Worm (Caenorhabditis elegans) whole organism, mixed stage, embryonic: Measurements from ENCODE around the gene cls-2.

Source experiments
- M03D4.4 ChIP-seq: sonication (generic microtip); optimal IDR thresholded peaks from 2 replicates; lab custom pipeline; 2017; ENCODE audit warnings: mild to moderate bottlenecking, missing genetic modification characterization, missing compliant biosample characterization
- bed-3 ChIP-seq: fragments of 200-800 bp; sonication (Bioruptor generic); optimal IDR thresholded peaks from 3 replicates; lab custom pipeline; 2018; ENCODE audit warnings: mild to moderate bottlenecking, missing genetic modification characterization, moderate library complexity, missing compliant biosample characterization
- blmp-1 ChIP-seq: fragments of 150-350 bp; optimal IDR thresholded peaks from 2 replicates; lab custom pipeline; 2014; ENCODE audit warnings: missing biosample characterization, missing genetic modification characterization
- ceh-39 ChIP-seq: fragments of 150-350 bp; optimal IDR thresholded peaks from 2 replicates; lab custom pipeline; 2014; ENCODE audit warnings: missing biosample characterization, missing genetic modification characterization
- ceh-43 ChIP-seq: fragments of 200-800 bp; sonication (Bioruptor generic); optimal IDR thresholded peaks from 2 replicates; lab custom pipeline; 2018; ENCODE audit warnings: mild to moderate bottlenecking, missing genetic modification characterization, moderate library complexity, missing compliant biosample characterization
- ceh-83 ChIP-seq: fragments of 200-800 bp; sonication (Bioruptor generic); optimal IDR thresholded peaks from 2 replicates; lab custom pipeline; 2018; ENCODE audit warnings: mild to moderate bottlenecking, missing genetic modification characterization, missing compliant biosample characterization
- ces-1 ChIP-seq: fragments of 150-350 bp; optimal IDR thresholded peaks from 2 replicates; lab custom pipeline; 2014; ENCODE audit warnings: missing biosample characterization, missing genetic modification reagents, missing genetic modification characterization
- cnd-1 ChIP-seq: fragments of 200-800 bp; sonication (Bioruptor generic); optimal IDR thresholded peaks from 2 replicates; lab custom pipeline; 2018; ENCODE audit warnings: mild to moderate bottlenecking, missing genetic modification characterization, missing compliant biosample characterization
- elt-1 ChIP-seq: sonication (generic microtip); optimal IDR thresholded peaks from 2 replicates; lab custom pipeline; 2017; ENCODE audit warnings: missing genetic modification characterization, mild to moderate bottlenecking, missing compliant biosample characterization, antibody characterized with exemption, moderate library complexity, borderline replicate concordance; ENCODE audit not compliant: insufficient read depth
- elt-3 ChIP-seq: fragments of 150-350 bp; optimal IDR thresholded peaks from 2 replicates; lab custom pipeline; 2014; ENCODE audit warnings: missing biosample characterization, missing genetic modification characterization
- flh-1 ChIP-seq: fragments of 200-800 bp; sonication (Bioruptor generic); optimal IDR thresholded peaks from 2 replicates; lab custom pipeline; 2018; ENCODE audit warnings: mild to moderate bottlenecking, missing genetic modification characterization, moderate library complexity, missing compliant biosample characterization
- ham-2 ChIP-seq: fragments of 200-800 bp; sonication (Bioruptor generic); optimal IDR thresholded peaks from 2 replicates; lab custom pipeline; 2018; ENCODE audit warnings: mild to moderate bottlenecking, missing genetic modification characterization, missing compliant biosample characterization
- hlh-1 ChIP-seq: fragments of 150-350 bp; optimal IDR thresholded peaks from 2 replicates; lab custom pipeline; 2014; ENCODE audit warnings: missing biosample characterization, missing genetic modification reagents, missing genetic modification characterization
- lin-32 ChIP-seq: fragments of 200-800 bp; sonication (Bioruptor generic); optimal IDR thresholded peaks from 2 replicates; lab custom pipeline; 2018; ENCODE audit warnings: mild to moderate bottlenecking, missing genetic modification characterization, missing compliant biosample characterization
- lsy-2 ChIP-seq: fragments of 150-350 bp; optimal IDR thresholded peaks from 2 replicates; lab custom pipeline; 2014; ENCODE audit warnings: missing biosample characterization, missing genetic modification characterization
- mab-5 ChIP-seq: fragments of 150-350 bp; optimal IDR thresholded peaks from 2 replicates; lab custom pipeline; 2014; ENCODE audit warnings: missing biosample characterization, missing genetic modification characterization
- mep-1 ChIP-seq: fragments of 150-350 bp; optimal IDR thresholded peaks from 2 replicates; lab custom pipeline; 2017; ENCODE audit warnings: missing biosample characterization, missing genetic modification reagents, missing genetic modification characterization, inconsistent platforms
- mls-2 ChIP-seq: sonication (generic microtip); optimal IDR thresholded peaks from 2 replicates; lab custom pipeline; 2016; ENCODE audit warnings: mild to moderate bottlenecking, missing genetic modification characterization, moderate library complexity, missing compliant biosample characterization
- nhr-12 ChIP-seq: fragments of 150-350 bp; optimal IDR thresholded peaks from 2 replicates; lab custom pipeline; 2014; ENCODE audit warnings: missing biosample characterization, missing genetic modification characterization
- nhr-2 ChIP-seq: fragments of 150-350 bp; optimal IDR thresholded peaks from 2 replicates; lab custom pipeline; 2014; ENCODE audit warnings: missing biosample characterization, missing genetic modification characterization
- nhr-237 ChIP-seq: fragments of 150-350 bp; optimal IDR thresholded peaks from 2 replicates; lab custom pipeline; 2014; ENCODE audit warnings: missing biosample characterization, missing genetic modification characterization
- nhr-28 ChIP-seq: fragments of 150-350 bp; optimal IDR thresholded peaks from 2 replicates; lab custom pipeline; 2014; ENCODE audit warnings: missing biosample characterization, missing genetic modification characterization
- nhr-76 ChIP-seq: sonication (generic microtip); optimal IDR thresholded peaks from 2 replicates; lab custom pipeline; 2017; ENCODE audit warnings: missing biosample characterization, missing genetic modification characterization
- pha-4 ChIP-seq: fragments of 150-350 bp; optimal IDR thresholded peaks from 2 replicates; lab custom pipeline; 2018; ENCODE audit warnings: missing biosample characterization, missing genetic modification reagents, missing genetic modification characterization
- snpc-4 ChIP-seq: fragments of 150-350 bp; optimal IDR thresholded peaks from 2 replicates; lab custom pipeline; 2014; ENCODE audit warnings: missing biosample characterization, missing genetic modification characterization
- sptf-1 ChIP-seq: sonication (generic microtip); optimal IDR thresholded peaks from 2 replicates; lab custom pipeline; 2017; ENCODE audit warnings: mild to moderate bottlenecking, missing genetic modification characterization, moderate library complexity, missing compliant biosample characterization
- tbx-8 ChIP-seq: fragments of 200-800 bp; sonication (Bioruptor generic); optimal IDR thresholded peaks from 2 replicates; lab custom pipeline; 2018; ENCODE audit warnings: mild to moderate bottlenecking, missing genetic modification characterization, moderate library complexity, missing compliant biosample characterization
- unc-120 ChIP-seq: sonication (generic microtip); optimal IDR thresholded peaks from 2 replicates; lab custom pipeline; 2017; ENCODE audit warnings: missing genetic modification characterization, missing compliant biosample characterization; ENCODE audit not compliant: poor library complexity, severe bottlenecking
- unc-39 ChIP-seq: fragments of 150-350 bp; optimal IDR thresholded peaks from 2 replicates; lab custom pipeline; 2014; ENCODE audit warnings: missing biosample characterization, missing genetic modification characterization
- unc-62 ChIP-seq: fragments of 150-350 bp; optimal IDR thresholded peaks from 2 replicates; lab custom pipeline; 2014; ENCODE audit warnings: missing biosample characterization, missing genetic modification reagents, missing genetic modification characterization
- zip-8 ChIP-seq: fragments of 150-350 bp; optimal IDR thresholded peaks from 2 replicates; lab custom pipeline; 2014; ENCODE audit warnings: missing biosample characterization, missing genetic modification characterization
- ztf-11 ChIP-seq: fragments of 150-350 bp; optimal IDR thresholded peaks from 2 replicates; lab custom pipeline; 2014; ENCODE audit warnings: missing biosample characterization, missing genetic modification characterization

The cls-2 gene

DNA sequence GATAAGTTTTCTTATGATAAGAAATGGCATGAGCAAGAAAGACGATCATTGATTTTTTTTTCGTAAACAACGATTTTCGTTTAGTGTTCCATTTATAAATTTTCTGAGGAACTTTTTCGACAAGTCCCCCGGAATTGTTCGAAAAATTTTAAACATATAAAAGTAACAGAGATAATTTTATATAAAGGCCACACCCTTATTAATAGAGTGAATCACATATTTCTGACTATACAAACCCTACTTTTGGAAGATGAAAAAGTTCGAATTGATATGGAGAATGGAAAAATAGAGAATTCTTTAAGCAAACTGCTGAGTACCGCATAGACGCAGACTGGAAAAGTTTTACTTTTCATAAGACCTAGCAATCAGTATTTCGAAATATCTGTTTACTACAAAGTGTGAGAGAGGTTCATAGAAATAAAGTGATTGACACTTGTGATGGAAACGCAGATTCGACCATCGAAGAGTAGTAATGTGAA is 3.7 kb upstream of the cls-2 start:
- no peak for TF ChIP-seq ceh-83 (GFP tag; lab: Kevin White, UChicago)
- peak; percentile 22 for TF ChIP-seq nhr-2
- no peak for TF ChIP-seq bed-3 (GFP tag; lab: Kevin White, UChicago)
- no peak for TF ChIP-seq mep-1
- peak; percentile 58 for TF ChIP-seq unc-62
- no peak for TF ChIP-seq blmp-1 (tag; lab: Kevin White, UChicago)
- peak; percentile 23 for TF ChIP-seq ces-1 (GFP tag; lab: Kevin White, UChicago)
- TF ChIP-seq ztf-11 (tag; lab: Kevin White, UChicago) = no peak
- TF ChIP-seq lsy-2 = no peak
- peak; percentile 18 for TF ChIP-seq M03D4.4 (tag; lab: Kevin White, UChicago)
- peak; percentile 12 for TF ChIP-seq mls-2 (tag; lab: Kevin White, UChicago)
- TF ChIP-seq ceh-43 (GFP tag; lab: Kevin White, UChicago) = peak; percentile 6
- no peak for TF ChIP-seq unc-120 (tag; lab: Kevin White, UChicago)
- no peak for TF ChIP-seq ham-2 (GFP tag; lab: Kevin White, UChicago)
- TF ChIP-seq nhr-12 (tag; lab: Kevin White, UChicago) = no peak

DNA sequence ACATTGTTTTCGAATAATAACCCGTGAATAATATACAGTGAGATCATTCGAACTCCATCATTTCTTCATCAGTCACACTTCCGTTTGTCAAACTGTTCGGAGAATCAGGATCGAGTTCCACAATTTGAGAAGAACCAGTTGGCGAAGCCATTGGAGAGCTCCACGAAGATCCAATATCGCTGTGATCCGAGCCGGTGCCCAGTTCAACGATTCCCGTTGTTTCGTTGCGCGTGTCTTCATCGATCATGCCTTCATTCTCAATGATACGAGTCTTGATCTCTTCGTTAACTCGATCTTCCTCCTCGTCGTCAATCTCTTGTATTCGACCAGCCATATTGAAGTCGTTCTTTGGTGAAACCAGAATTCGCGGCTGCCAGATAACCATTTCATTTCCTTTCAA is 3.1 kb upstream of the cls-2 start:
- no peak for TF ChIP-seq elt-1 (tag; lab: Kevin White, UChicago)
- TF ChIP-seq nhr-12 (tag; lab: Kevin White, UChicago) = no peak
- no peak for TF ChIP-seq snpc-4 (tag; lab: Kevin White, UChicago)
- no peak for TF ChIP-seq ces-1 (GFP tag; lab: Kevin White, UChicago)
- TF ChIP-seq bed-3 (GFP tag; lab: Kevin White, UChicago) = no peak
- TF ChIP-seq unc-62 = no peak
- TF ChIP-seq mls-2 (tag; lab: Kevin White, UChicago) = no peak
- TF ChIP-seq pha-4 (tag; lab: Kevin White, UChicago) = no peak
- TF ChIP-seq mab-5 (tag; lab: Kevin White, UChicago) = no peak
- no peak for TF ChIP-seq blmp-1 (tag; lab: Kevin White, UChicago)
- TF ChIP-seq flh-1 (GFP tag; lab: Kevin White, UChicago) = no peak
- TF ChIP-seq nhr-28 (tag; lab: Kevin White, UChicago) = no peak
- no peak for TF ChIP-seq unc-39 (tag; lab: Kevin White, UChicago)
- TF ChIP-seq nhr-76 (tag; lab: Kevin White, UChicago) = no peak
- TF ChIP-seq, all 35 proteins: peak for 0

DNA sequence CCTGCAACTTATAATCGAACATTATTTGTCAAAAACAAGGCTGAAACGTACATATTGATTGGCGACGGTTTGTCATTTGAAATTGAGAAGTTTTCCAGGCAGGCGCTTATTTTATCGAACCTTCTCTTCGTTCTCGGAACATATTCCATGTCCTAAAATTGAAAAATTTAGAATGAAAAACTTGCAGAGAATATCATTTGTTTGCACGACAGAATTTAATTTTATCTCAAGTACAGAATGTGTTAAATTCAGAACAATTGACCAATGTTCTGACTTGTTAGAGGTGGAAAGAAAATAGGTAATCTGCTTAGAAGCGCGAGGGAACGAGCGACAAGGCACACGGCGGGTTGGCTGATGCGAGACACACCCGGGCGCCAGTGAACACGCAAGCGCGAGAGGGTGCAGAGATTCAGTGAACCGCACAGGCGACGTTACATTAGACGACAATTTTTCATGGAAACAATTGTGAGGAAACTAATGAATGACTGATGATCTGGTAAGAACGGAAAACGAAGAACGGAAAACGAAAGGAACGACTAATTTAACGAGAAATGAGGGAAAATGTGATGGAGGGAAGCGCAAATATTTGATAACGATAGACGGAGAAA is 2.4 kb upstream of the cls-2 start:
- TF ChIP-seq mls-2 (tag; lab: Kevin White, UChicago) (peak; percentile 28), M03D4.4 (tag; lab: Kevin White, UChicago) (no peak), sptf-1 (no peak), ces-1 (GFP tag; lab: Kevin White, UChicago) (peak; percentile 59), nhr-28 (tag; lab: Kevin White, UChicago) (no peak), ham-2 (GFP tag; lab: Kevin White, UChicago) (peak; percentile 47), pha-4 (tag; lab: Kevin White, UChicago) (no peak), cnd-1 (tag; lab: Kevin White, UChicago) (no peak), nhr-76 (tag; lab: Kevin White, UChicago) (no peak), snpc-4 (tag; lab: Kevin White, UChicago) (no peak), nhr-237 (tag; lab: Kevin White, UChicago) (no peak), nhr-12 (tag; lab: Kevin White, UChicago) (no peak), elt-1 (tag; lab: Kevin White, UChicago) (no peak)

DNA sequence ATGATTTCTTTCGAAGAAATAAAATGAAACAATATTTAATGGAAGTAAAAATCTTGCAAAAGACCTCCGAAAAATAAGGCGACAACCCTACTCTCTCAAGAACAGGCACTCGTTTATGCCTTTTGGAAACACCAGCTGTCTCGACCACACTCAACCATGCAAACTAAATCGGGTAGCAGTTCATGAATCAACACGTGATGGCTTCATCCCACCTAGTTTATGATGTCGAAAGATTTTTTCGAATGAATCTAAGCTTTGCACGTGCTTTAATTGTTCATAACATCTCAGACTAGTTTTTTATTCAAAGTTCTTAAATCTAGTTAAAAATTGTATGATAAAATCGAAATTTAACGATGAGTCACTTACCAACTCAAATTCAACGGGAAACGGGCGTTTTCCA is 1.6 kb upstream of the cls-2 start:
- TF ChIP-seq ztf-11 (tag; lab: Kevin White, UChicago) (no peak), cnd-1 (tag; lab: Kevin White, UChicago) (peak; percentile 26)

DNA sequence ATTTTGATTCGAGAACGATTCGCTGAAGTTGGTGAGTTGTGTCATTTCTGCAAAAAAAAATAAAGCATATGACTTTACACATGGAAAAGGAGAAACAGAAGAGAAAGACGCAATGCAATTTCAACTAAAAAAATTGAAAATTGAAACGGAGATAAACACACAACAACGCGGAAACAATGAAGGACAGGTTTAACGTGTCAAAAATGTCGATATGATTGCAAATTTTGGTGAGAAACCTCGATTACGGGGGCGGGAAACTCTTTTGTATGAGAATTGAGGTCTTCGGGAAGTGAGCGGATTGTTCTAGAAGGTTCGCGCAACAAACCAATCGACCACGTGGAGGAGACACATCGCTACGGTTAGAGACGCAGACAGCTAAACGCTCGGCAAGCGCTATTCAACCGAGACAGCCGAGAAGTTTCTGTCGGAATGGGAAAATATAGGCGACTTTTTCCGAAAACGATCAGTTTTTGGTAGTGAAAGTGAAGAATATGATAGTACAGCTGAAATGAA is 1.1 kb upstream of the cls-2 start, which contains the start of gene R107.5:
TSS of gene R107.5 (minus strand) at position 51 of the 513 bp plus-strand sequence.
- no peak for TF ChIP-seq unc-39 (tag; lab: Kevin White, UChicago)
- TF ChIP-seq blmp-1 (tag; lab: Kevin White, UChicago) = peak; percentile 66
- TF ChIP-seq ces-1 (GFP tag; lab: Kevin White, UChicago) = peak; percentile 74
- TF ChIP-seq lin-32 (GFP tag; lab: Kevin White, UChicago) = no peak
- no peak for TF ChIP-seq nhr-76 (tag; lab: Kevin White, UChicago)
- TF ChIP-seq bed-3 (GFP tag; lab: Kevin White, UChicago) = peak; percentile 34
- TF ChIP-seq sptf-1 = peak; percentile 69
- TF ChIP-seq tbx-8 (GFP tag; lab: Kevin White, UChicago) = no peak
- TF ChIP-seq ceh-39 (tag; lab: Kevin White, UChicago) = peak; percentile 92
- TF ChIP-seq ham-2 (GFP tag; lab: Kevin White, UChicago) = peak; percentile 92
- TF ChIP-seq snpc-4 (tag; lab: Kevin White, UChicago) = no peak
- peak; percentile 69 for TF ChIP-seq ceh-83 (GFP tag; lab: Kevin White, UChicago)
- TF ChIP-seq cnd-1 (tag; lab: Kevin White, UChicago) = peak; percentile 55
- peak; percentile 20 for TF ChIP-seq hlh-1 (tag; lab: Kevin White, UChicago)
- TF ChIP-seq nhr-2 = peak; percentile 13
- no peak for TF ChIP-seq mab-5 (tag; lab: Kevin White, UChicago)
- TF ChIP-seq lsy-2 = peak; percentile 75
- peak; percentile 86 for TF ChIP-seq unc-62
- TF ChIP-seq M03D4.4 (tag; lab: Kevin White, UChicago) = peak; percentile 51
- TF ChIP-seq nhr-12 (tag; lab: Kevin White, UChicago) = no peak
- TF ChIP-seq mls-2 (tag; lab: Kevin White, UChicago) = peak; percentile 91
- peak; percentile 60 for TF ChIP-seq ztf-11 (tag; lab: Kevin White, UChicago)
- peak; percentile 36 for TF ChIP-seq ceh-43 (GFP tag; lab: Kevin White, UChicago)
- no peak for TF ChIP-seq nhr-28 (tag; lab: Kevin White, UChicago)
- no peak for TF ChIP-seq zip-8 (tag; lab: Kevin White, UChicago)
- TF ChIP-seq flh-1 (GFP tag; lab: Kevin White, UChicago) = no peak
- peak; percentile 75 for TF ChIP-seq elt-3 (tag; lab: Kevin White, UChicago)
- peak; percentile 72 for TF ChIP-seq nhr-237 (tag; lab: Kevin White, UChicago)
- peak; percentile 80 for TF ChIP-seq mep-1
- TF ChIP-seq elt-1 (tag; lab: Kevin White, UChicago) = no peak
- peak; percentile 97 for TF ChIP-seq pha-4 (tag; lab: Kevin White, UChicago)
- TF ChIP-seq unc-120 (tag; lab: Kevin White, UChicago) = peak; percentile 33
